Fruit fly (Drosophila melanogaster) whole organism, embryonic: ENCODE data around the gene tth.

Experiments
- Bdp1 ChIP-seq: fragments of 200-800 bp; sonication (Bioruptor generic); optimal IDR thresholded peaks from 3 replicates; lab custom pipeline; 2016; ENCODE audit warnings: missing biosample characterization, missing genetic modification characterization
- CG10147 ChIP-seq: fragments of 200-800 bp; sonication (Bioruptor generic); optimal IDR thresholded peaks from 2 replicates; lab custom pipeline; 2019; ENCODE audit warnings: missing biosample characterization, mild to moderate bottlenecking, missing genetic modification characterization, moderate library complexity
- CG12071 ChIP-seq: fragments of 200-800 bp; sonication (Bioruptor generic); optimal IDR thresholded peaks from 3 replicates; lab custom pipeline; 2018; ENCODE audit warnings: missing biosample characterization, mild to moderate bottlenecking, missing genetic modification characterization
- CG12219 ChIP-seq: fragments of 200-800 bp; sonication (Bioruptor generic); optimal IDR thresholded peaks from 3 replicates; lab custom pipeline; 2018; ENCODE audit warnings: missing biosample characterization, mild to moderate bottlenecking, missing genetic modification characterization
- CG12744 ChIP-seq: fragments of 200-800 bp; sonication (Bioruptor generic); optimal IDR thresholded peaks from 2 replicates; lab custom pipeline; 2016; ENCODE audit warnings: missing biosample characterization, missing genetic modification characterization
- CG13296 ChIP-seq: fragments of 200-800 bp; sonication (Bioruptor generic); optimal IDR thresholded peaks from 3 replicates; lab custom pipeline; 2018; ENCODE audit warnings: missing biosample characterization, mild to moderate bottlenecking, missing genetic modification characterization
- CG15696 ChIP-seq: fragments of 200-800 bp; sonication (Bioruptor generic); optimal IDR thresholded peaks from 2 replicates; lab custom pipeline; 2019; ENCODE audit warnings: missing biosample characterization, mild to moderate bottlenecking, missing genetic modification characterization, moderate library complexity
- CG16813 ChIP-seq: fragments of 200-800 bp; sonication (Bioruptor generic); IDR thresholded peaks from 3 replicates; pipeline ENCODE4 v1.3.6; 2022; ENCODE audit warnings: missing biosample characterization, missing genetic modification characterization; ENCODE audit not compliant: partially characterized antibody
- CG17328 ChIP-seq: fragments of 200-800 bp; sonication (Bioruptor generic); IDR thresholded peaks from 2 replicates; pipeline ENCODE4 v1.3.6; 2022; ENCODE audit warnings: missing biosample characterization, missing genetic modification characterization
- CG18262 ChIP-seq: fragments of 200-800 bp; optimal IDR thresholded peaks from 3 replicates; lab custom pipeline; 2019; ENCODE audit warnings: missing biosample characterization, mild to moderate bottlenecking, missing genetic modification characterization, moderate library complexity
- CG2120 ChIP-seq: fragments of 200-800 bp; sonication (Bioruptor generic); optimal IDR thresholded peaks from 3 replicates; lab custom pipeline; 2016; ENCODE audit warnings: missing biosample characterization, missing genetic modification characterization
- CG30020 ChIP-seq: fragments of 200-800 bp; optimal IDR thresholded peaks from 2 replicates; lab custom pipeline; 2019; ENCODE audit warnings: missing biosample characterization, mild to moderate bottlenecking, missing genetic modification characterization, moderate library complexity
- CG31388 ChIP-seq: fragments of 200-800 bp; sonication (Bioruptor generic); optimal IDR thresholded peaks from 2 replicates; lab custom pipeline; 2016; ENCODE audit warnings: missing biosample characterization, missing genetic modification characterization
- CG31441 ChIP-seq: fragments of 200-800 bp; sonication (Bioruptor generic); IDR thresholded peaks from 2 replicates; pipeline ENCODE4 v1.3.6; 2022; ENCODE audit warnings: missing biosample characterization, missing genetic modification characterization
- CG32532 ChIP-seq: fragments of 200-800 bp; sonication (Bioruptor generic); IDR thresholded peaks from 2 replicates; pipeline ENCODE4 v1.3.6; 2022; ENCODE audit warnings: missing biosample characterization, missing genetic modification characterization
- CG3281 ChIP-seq: fragments of 200-800 bp; sonication (Bioruptor generic); optimal IDR thresholded peaks from 3 replicates; lab custom pipeline; 2017; ENCODE audit warnings: missing biosample characterization, mild to moderate bottlenecking, missing genetic modification characterization
- CG5245 ChIP-seq: fragments of 200-800 bp; sonication (Bioruptor generic); optimal IDR thresholded peaks from 3 replicates; lab custom pipeline; 2016; ENCODE audit warnings: missing biosample characterization, missing genetic modification characterization
- CG6854 ChIP-seq: fragments of 200-800 bp; sonication (Bioruptor generic); optimal IDR thresholded peaks from 3 replicates; lab custom pipeline; 2017; ENCODE audit warnings: missing biosample characterization, mild to moderate bottlenecking, missing genetic modification characterization
- CG8089 ChIP-seq: fragments of 200-800 bp; sonication (Bioruptor generic); optimal IDR thresholded peaks from 3 replicates; lab custom pipeline; 2016; ENCODE audit warnings: missing biosample characterization, missing genetic modification characterization
- CG8388 ChIP-seq: fragments of 200-800 bp; sonication (Bioruptor generic); optimal IDR thresholded peaks from 2 replicates; lab custom pipeline; 2019; ENCODE audit warnings: missing biosample characterization, mild to moderate bottlenecking, missing genetic modification characterization, moderate library complexity
- CG9876 ChIP-seq: fragments of 200-800 bp; sonication (Bioruptor generic); optimal IDR thresholded peaks from 2 replicates; lab custom pipeline; 2016; ENCODE audit warnings: missing biosample characterization, missing genetic modification characterization
- CHES-1-like ChIP-seq: fragments of 200-800 bp; sonication (Bioruptor generic); optimal IDR thresholded peaks from 2 replicates; lab custom pipeline; 2016; ENCODE audit warnings: missing biosample characterization, missing genetic modification characterization
- Doc3 ChIP-seq: fragments of 200-800 bp; sonication (Bioruptor generic); IDR thresholded peaks from 3 replicates; pipeline ENCODE4 v1.3.6; 2022; ENCODE audit warnings: missing biosample characterization, missing genetic modification characterization; ENCODE audit not compliant: partially characterized antibody
- Ets97D ChIP-seq: fragments of 200-800 bp; sonication (Bioruptor generic); optimal IDR thresholded peaks from 3 replicates; lab custom pipeline; 2016; ENCODE audit warnings: missing biosample characterization, missing genetic modification characterization
- HLH3B ChIP-seq: fragments of 200-800 bp; sonication (Bioruptor generic); IDR thresholded peaks from 2 replicates; pipeline ENCODE4 v1.3.6; 2022; ENCODE audit warnings: missing biosample characterization, missing genetic modification characterization
- Kr ChIP-seq: fragments of 200-800 bp; sonication (Bioruptor generic); optimal IDR thresholded peaks from 2 replicates; lab custom pipeline; 2017; ENCODE audit warnings: missing biosample characterization, mild to moderate bottlenecking, missing genetic modification characterization
- Lpt ChIP-seq: fragments of >200 bp; optimal IDR thresholded peaks from 2 replicates; lab custom pipeline; 2018; ENCODE audit warnings: missing biosample characterization, missing genetic modification characterization
- MTF-1 ChIP-seq: fragments of 200-800 bp; sonication (Bioruptor generic); optimal IDR thresholded peaks from 2 replicates; lab custom pipeline; 2018; ENCODE audit warnings: missing biosample characterization, mild to moderate bottlenecking, missing genetic modification characterization, borderline replicate concordance
- Nf-YC ChIP-seq: fragments of 200-800 bp; optimal IDR thresholded peaks from 3 replicates; lab custom pipeline; 2019; ENCODE audit warnings: missing biosample characterization, mild to moderate bottlenecking, missing genetic modification characterization, moderate library complexity
- Oaz ChIP-seq: fragments of 200-800 bp; sonication (Bioruptor generic); IDR thresholded peaks from 2 replicates; pipeline ENCODE4 v1.3.6; 2022; ENCODE audit warnings: missing biosample characterization, missing genetic modification characterization
- Ravus ChIP-seq: fragments of 200-800 bp; sonication (Bioruptor generic); IDR thresholded peaks from 2 replicates; pipeline ENCODE4 v1.3.6; 2022; ENCODE audit warnings: missing biosample characterization, missing genetic modification characterization
- Rx ChIP-seq: fragments of 200-800 bp; sonication (Bioruptor generic); IDR thresholded peaks from 2 replicates; pipeline ENCODE4 v1.3.6; 2022; ENCODE audit warnings: missing biosample characterization, missing genetic modification characterization
- Scr ChIP-seq: fragments of 200-800 bp; sonication (Bioruptor generic); IDR thresholded peaks from 2 replicates; pipeline ENCODE4 v1.3.6; 2022; ENCODE audit warnings: missing biosample characterization, missing genetic modification characterization; ENCODE audit not compliant: partially characterized antibody
- Sox102F ChIP-seq: fragments of 200-800 bp; sonication (Bioruptor generic); optimal IDR thresholded peaks from 2 replicates; lab custom pipeline; 2018; ENCODE audit warnings: missing biosample characterization, mild to moderate bottlenecking, missing genetic modification characterization, moderate library complexity
- Ssrp ChIP-seq: fragments of 200-800 bp; sonication (Bioruptor generic); optimal IDR thresholded peaks from 2 replicates; lab custom pipeline; 2018; ENCODE audit warnings: missing biosample characterization, mild to moderate bottlenecking, missing genetic modification characterization, moderate library complexity
- bcd ChIP-seq: fragments of 200-800 bp; sonication (Bioruptor generic); optimal IDR thresholded peaks from 2 replicates; lab custom pipeline; 2017; ENCODE audit warnings: missing biosample characterization, mild to moderate bottlenecking, missing genetic modification characterization
- bsh ChIP-seq, 2 experiments: fragments of 200-800 bp; sonication (Bioruptor generic); optimal IDR thresholded peaks; 2 replicates each; lab custom pipeline; 2017 to 2018; ENCODE audit warnings: mild to moderate bottlenecking in 2 of 2, missing biosample characterization in 2 of 2, missing genetic modification characterization in 2 of 2, moderate library complexity in 1 of 2
- da ChIP-seq: fragments of 200-800 bp; sonication (Bioruptor generic); optimal IDR thresholded peaks from 2 replicates; lab custom pipeline; 2016; ENCODE audit warnings: missing biosample characterization, missing genetic modification characterization
- dmrt99B ChIP-seq: fragments of 200-800 bp; sonication (Bioruptor generic); optimal IDR thresholded peaks from 2 replicates; lab custom pipeline; 2018; ENCODE audit warnings: missing biosample characterization, mild to moderate bottlenecking, missing genetic modification characterization, moderate library complexity
- gsb-n ChIP-seq: fragments of 200-800 bp; sonication (Bioruptor generic); optimal IDR thresholded peaks from 3 replicates; lab custom pipeline; 2018; ENCODE audit warnings: missing biosample characterization, mild to moderate bottlenecking, missing genetic modification characterization
- jumu ChIP-seq: fragments of 200-800 bp; sonication (Bioruptor generic); optimal IDR thresholded peaks from 3 replicates; lab custom pipeline; 2016; ENCODE audit warnings: missing biosample characterization, missing genetic modification characterization
- mirr ChIP-seq: fragments of 200-800 bp; sonication (Bioruptor generic); optimal IDR thresholded peaks from 3 replicates; lab custom pipeline; 2018; ENCODE audit warnings: missing biosample characterization, mild to moderate bottlenecking, missing genetic modification characterization
- nau ChIP-seq: fragments of 200-800 bp; sonication (Bioruptor generic); optimal IDR thresholded peaks from 3 replicates; lab custom pipeline; 2017; ENCODE audit warnings: missing biosample characterization, mild to moderate bottlenecking, missing genetic modification characterization, missing genetic modification reagents
- pb ChIP-seq: fragments of 200-800 bp; sonication (Bioruptor generic); optimal IDR thresholded peaks from 3 replicates; lab custom pipeline; 2016; ENCODE audit warnings: missing biosample characterization, missing genetic modification characterization
- ranshi ChIP-seq: fragments of 200-800 bp; sonication (Bioruptor generic); IDR thresholded peaks from 2 replicates; pipeline ENCODE4 v1.3.6; 2022; ENCODE audit warnings: missing biosample characterization, missing genetic modification characterization
- sens ChIP-seq: fragments of 200-800 bp; sonication (Bioruptor generic); peaks from one replicate; lab custom pipeline; 2016; ENCODE audit warnings: missing biosample characterization, missing genetic modification characterization
- sens-2 ChIP-seq: fragments of 200-800 bp; sonication (Bioruptor generic); IDR thresholded peaks from 2 replicates; pipeline ENCODE4 v1.3.6; 2022; ENCODE audit warnings: missing biosample characterization, missing genetic modification characterization
- sima ChIP-seq: fragments of 200-800 bp; sonication (Bioruptor generic); optimal IDR thresholded peaks from 2 replicates; lab custom pipeline; 2016; ENCODE audit warnings: missing biosample characterization, missing genetic modification characterization
- tin ChIP-seq: fragments of 200-800 bp; sonication (Bioruptor generic); optimal IDR thresholded peaks from 3 replicates; lab custom pipeline; 2016; ENCODE audit warnings: missing biosample characterization, missing genetic modification characterization
- vvl ChIP-seq: fragments of 200-800 bp; sonication (Bioruptor generic); IDR thresholded peaks from 2 replicates; pipeline ENCODE4 v1.3.6; 2022; ENCODE audit warnings: missing biosample characterization, missing genetic modification characterization
- zen ChIP-seq: fragments of 200-800 bp; sonication (Bioruptor generic); optimal IDR thresholded peaks from 3 replicates; lab custom pipeline; 2018; ENCODE audit warnings: missing biosample characterization, mild to moderate bottlenecking, missing genetic modification characterization, moderate library complexity

The tth gene

dm6 chrX:13643961-13644360, 27.6 kb upstream of the tth start (continued):
- peak; percentile 68 for TF ChIP-seq vvl
- peak; percentile 46 for TF ChIP-seq CG8089 (GFP tag; lab: Kevin White, UChicago)
- peak; percentile 3 for TF ChIP-seq Ets97D (GFP tag; lab: Kevin White, UChicago)
- no peak for TF ChIP-seq CG12744
- TF ChIP-seq CG31441 (GFP tag; lab: Robert Waterston, UW): peak; percentile 57
- peak; percentile 41 for TF ChIP-seq Ravus
- peak; percentile 2 for TF ChIP-seq Bdp1 (GFP tag; lab: Kevin White, UChicago)
- peak; percentile 13 for TF ChIP-seq nau (GFP tag; lab: Kevin White, UChicago)
- no peak for TF ChIP-seq Scr (GFP tag; lab: Robert Waterston, UW)
- TF ChIP-seq Doc3 (GFP tag; lab: Robert Waterston, UW): no peak
- peak in 1 of 2 experiments; percentile 80 for TF ChIP-seq bsh (GFP tag; optimal IDR thresholded peaks at IDR 0.05; lab: Kevin White, UChicago)
- peak; percentile 67 for TF ChIP-seq CG32532 (GFP tag; lab: Robert Waterston, UW)
- no peak for TF ChIP-seq CG30020 (tag; lab: Kevin White, UChicago)
- peak; percentile 28 for TF ChIP-seq CG3281
- TF ChIP-seq bcd (GFP tag; lab: Kevin White, UChicago): peak; percentile 45
- no peak for TF ChIP-seq CG15696 (tag; lab: Kevin White, UChicago)
- no peak for TF ChIP-seq sima (GFP tag; lab: Kevin White, UChicago)
- no peak for TF ChIP-seq Kr (GFP tag; lab: Kevin White, UChicago)
- TF ChIP-seq CG2120: peak; percentile 38
- peak; percentile 88 for TF ChIP-seq sens (GFP tag; lab: Kevin White, UChicago)
- no peak for TF ChIP-seq gsb-n (tag; lab: Kevin White, UChicago)
- TF ChIP-seq CG12219: peak; percentile 36
- TF ChIP-seq MTF-1 (GFP tag; lab: Kevin White, UChicago): no peak
- TF ChIP-seq CG13296: peak; percentile 12
- TF ChIP-seq CG5245: peak; percentile 57
- no peak for TF ChIP-seq Lpt (GFP tag; lab: Kevin White, UChicago)
- peak; percentile 69 for TF ChIP-seq sens-2 (GFP tag; lab: Robert Waterston, UW)
- peak; percentile 67 for TF ChIP-seq dmrt99B
- TF ChIP-seq CG31388 (GFP tag; lab: Kevin White, UChicago): no peak
- TF ChIP-seq CHES-1-like (GFP tag; lab: Kevin White, UChicago): no peak
- peak; percentile 30; the same call in 1 of the 2 replicates for TF ChIP-seq Oaz (GFP tag; lab: Robert Waterston, UW)
- peak; percentile 22 for TF ChIP-seq CG10147 (GFP tag; lab: Kevin White, UChicago)
- TF ChIP-seq Sox102F (GFP tag; lab: Kevin White, UChicago): peak; percentile 63
- no peak for TF ChIP-seq Nf-YC
- TF ChIP-seq mirr (GFP tag; lab: Kevin White, UChicago): peak; percentile 23
- TF ChIP-seq pb: no peak
- TF ChIP-seq CG12071 (GFP tag; lab: Kevin White, UChicago): peak; percentile 48
- 0 out of 2 replicates have a peak, but pooled peaks have one; percentile 27 for TF ChIP-seq CG17328 (GFP tag; lab: Robert Waterston, UW)
- peak; percentile 44 for TF ChIP-seq CG8388 (GFP tag; lab: Kevin White, UChicago)
- TF ChIP-seq zen (tag; lab: Kevin White, UChicago): peak; percentile 26
- TF ChIP-seq CG16813 (GFP tag; lab: Robert Waterston, UW): no peak
- TF ChIP-seq tin: peak; percentile 34
- TF ChIP-seq CG9876 (GFP tag; lab: Kevin White, UChicago): no peak
- peak; percentile 54 for TF ChIP-seq HLH3B (GFP tag; lab: Robert Waterston, UW)
- TF ChIP-seq jumu (GFP tag; lab: Kevin White, UChicago): peak; percentile 21
- peak; percentile 37 for TF ChIP-seq Ssrp
- peak; percentile 59 for TF ChIP-seq CG18262 (tag; lab: Kevin White, UChicago)
- peak; percentile 72 for TF ChIP-seq ranshi (GFP tag; lab: Robert Waterston, UW)
- TF ChIP-seq CG6854 (GFP tag; lab: Kevin White, UChicago): no peak
- TF ChIP-seq da: peak; percentile 5
- 0 out of 2 replicates have a peak, but pooled peaks have one; percentile 42 for TF ChIP-seq Rx (GFP tag; lab: Robert Waterston, UW)
